Worm (Caenorhabditis elegans) whole organism, midembryonic: Measurements from ENCODE around the gene tsr-2.
"Not testable (repeated sequence)": the region's sequence is repeated elsewhere in the genome, so short reads cannot be mapped to it uniquely, and the experiment has no call there.

Experiments
- T22C8.4 ChIP-seq: fragments of 200-800 bp; sonication (Bioruptor generic); IDR thresholded peaks from 2 replicates; pipeline ENCODE4 v1.3.6; 2022; ENCODE audit warnings: missing genetic modification characterization, missing compliant biosample characterization
- cog-1 ChIP-seq: sonication (generic microtip); optimal IDR thresholded peaks from 2 replicates; lab custom pipeline; 2016; ENCODE audit warnings: missing genetic modification characterization, missing compliant biosample characterization
- flt-1 ChIP-seq: fragments of 200-800 bp; sonication (Bioruptor generic); IDR thresholded peaks from 2 replicates; pipeline ENCODE4 v1.3.6; 2022; ENCODE audit warnings: missing genetic modification characterization, missing compliant biosample characterization
- klf-2 ChIP-seq: fragments of 200-800 bp; sonication (Bioruptor generic); conservative IDR thresholded peaks from 2 replicates; pipeline ENCODE4 v1.3.6; 2022; ENCODE audit warnings: missing genetic modification reagents, missing genetic modification characterization, missing compliant biosample characterization
- med-1 ChIP-seq: sonication (generic microtip); optimal IDR thresholded peaks from 2 replicates; lab custom pipeline; 2017; ENCODE audit warnings: missing genetic modification characterization, mild to moderate bottlenecking, missing compliant biosample characterization, antibody characterized with exemption, missing genetic modification reagents; ENCODE audit not compliant: insufficient read depth
- ref-1 ChIP-seq: fragments of 200-800 bp; sonication (Bioruptor generic); conservative IDR thresholded peaks from 2 replicates; pipeline ENCODE4 v1.3.6; 2022; ENCODE audit warnings: missing genetic modification reagents, missing genetic modification characterization, missing compliant biosample characterization
- tab-1 ChIP-seq: fragments of 200-800 bp; sonication (Bioruptor generic); IDR thresholded peaks from 2 replicates; pipeline ENCODE4 v1.3.6; 2022; ENCODE audit warnings: missing genetic modification characterization, missing compliant biosample characterization
- ztf-23 ChIP-seq: fragments of 200-800 bp; sonication (Bioruptor generic); IDR thresholded peaks from 2 replicates; pipeline ENCODE4 v1.3.6; 2022; ENCODE audit warnings: missing genetic modification reagents, missing genetic modification characterization, missing compliant biosample characterization
- ztf-29 ChIP-seq: fragments of 200-800 bp; sonication (Bioruptor generic); IDR thresholded peaks from 2 replicates; pipeline ENCODE4 v1.3.6; 2022; ENCODE audit warnings: missing genetic modification reagents, missing genetic modification characterization, missing compliant biosample characterization

The tsr-2 gene

DNA sequence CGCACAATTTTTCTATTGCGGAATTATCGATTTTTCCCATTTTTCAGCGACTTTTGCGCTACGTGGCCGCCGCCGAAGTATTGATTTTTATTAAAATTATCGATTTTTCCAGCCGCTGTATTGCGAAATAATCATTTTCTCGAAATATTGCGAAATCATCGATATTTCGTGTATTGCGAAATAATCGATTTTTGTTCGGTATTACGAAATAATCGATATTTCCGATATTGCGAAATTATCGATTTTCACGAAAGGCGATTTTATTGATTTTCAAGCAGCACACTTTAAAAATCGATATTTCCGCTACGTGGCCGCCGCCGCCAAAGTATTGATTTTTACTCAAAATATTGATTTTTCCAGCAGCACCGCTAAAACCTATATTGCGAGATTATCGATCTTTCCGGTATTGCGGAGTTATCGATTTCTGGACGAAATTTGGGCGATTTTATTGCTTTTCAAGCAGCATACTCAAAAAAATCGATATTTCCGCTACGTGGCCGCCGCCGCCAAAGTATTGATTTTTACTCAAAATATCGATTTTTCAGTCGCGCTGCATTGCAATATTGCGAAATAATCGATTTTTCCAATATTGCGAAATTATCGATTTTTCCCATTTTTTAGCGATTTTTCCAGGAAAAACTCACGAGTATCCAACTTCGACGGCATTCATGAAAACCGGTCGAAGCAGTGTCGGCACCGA lies 10.8 kb upstream of the tsr-2 start:
- TF ChIP-seq ztf-23 (GFP tag; lab: Robert Waterston, UW), result no peak
- no peak for TF ChIP-seq ref-1 (GFP tag; lab: Robert Waterston, UW)
- TF ChIP-seq flt-1, result no peak
- peak; percentile 85 for TF ChIP-seq T22C8.4 (GFP tag; lab: Robert Waterston, UW)
- TF ChIP-seq klf-2 (GFP tag; lab: Robert Waterston, UW), result no peak
- TF ChIP-seq ztf-29 (GFP tag; lab: Robert Waterston, UW), result no peak
- no peak for TF ChIP-seq med-1 (GFP tag; lab: Kevin White, UChicago)

DNA sequence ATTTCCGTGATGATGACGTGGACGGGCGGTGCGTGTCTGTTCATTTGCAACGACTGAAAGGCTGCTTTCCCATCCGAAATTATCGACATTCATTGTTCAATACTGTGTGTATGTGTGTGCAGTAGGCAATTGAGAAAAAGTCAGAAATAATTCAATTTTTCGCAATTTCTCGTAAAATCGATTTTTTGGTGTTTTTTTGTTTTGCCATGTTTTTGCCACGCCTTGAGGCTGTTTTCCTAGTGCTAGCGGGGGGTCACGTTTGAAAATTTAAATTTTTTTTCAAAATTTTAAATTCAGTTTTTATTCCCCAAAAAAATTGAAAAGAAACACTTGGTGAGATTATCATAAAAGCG lies 10.2 kb upstream of the tsr-2 start, which contains the start of gene Y51H4A.13:
Y51H4A.13 (minus strand) TSS at position 182 of the 353 bp plus-strand sequence.
- TF ChIP-seq klf-2 (GFP tag; lab: Robert Waterston, UW); flt-1; ref-1 (GFP tag; lab: Robert Waterston, UW): not testable (repeated sequence)

- 0 out of 2 replicates have a peak, but pooled peaks have one; percentile 12 for TF ChIP-seq flt-1
Observed at ce11 chrIV:16651004-16651403, 5.4 kb upstream of the tsr-2 start.

ce11 chrIV:16655783-16656182 lies 630 bp upstream of the tsr-2 start, which contains the start of gene set-26:
Gene set-26, minus strand, starts transcription at chrIV:16655883.
- 0 out of 2 replicates have a peak, but pooled peaks have one; percentile 23 for TF ChIP-seq T22C8.4 (GFP tag; lab: Robert Waterston, UW)

DNA sequence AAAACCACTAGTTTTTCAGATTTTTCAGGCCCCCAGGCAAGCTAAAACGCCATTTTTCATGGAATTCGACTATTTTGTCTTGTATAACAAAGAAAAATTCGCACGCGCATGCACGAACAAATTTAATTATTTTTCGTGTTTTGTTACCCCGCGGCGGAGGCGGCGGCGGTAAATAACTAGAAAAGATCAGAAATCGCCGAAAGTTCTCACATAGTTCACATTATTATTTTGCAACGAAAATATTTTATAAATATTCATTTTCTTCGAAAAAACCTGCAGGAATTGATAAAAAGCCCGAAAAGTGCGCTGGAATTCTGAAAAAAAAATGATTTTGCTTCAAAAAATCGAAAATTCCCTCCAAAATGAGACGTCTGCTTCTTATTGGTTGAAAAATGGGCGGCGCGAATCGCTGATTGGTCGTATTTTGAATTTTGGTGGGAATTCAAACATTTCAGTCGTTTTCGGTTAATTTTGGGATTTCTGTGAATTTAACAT lies 1.1 kb downstream of the tsr-2 start:
- TF ChIP-seq ztf-23 (GFP tag; lab: Robert Waterston, UW), result no peak
- no peak for TF ChIP-seq flt-1
- TF ChIP-seq med-1 (GFP tag; lab: Kevin White, UChicago), result no peak
- no peak for TF ChIP-seq klf-2 (GFP tag; lab: Robert Waterston, UW)
- TF ChIP-seq tab-1, result no peak
- no peak for TF ChIP-seq ref-1 (GFP tag; lab: Robert Waterston, UW)
- TF ChIP-seq T22C8.4 (GFP tag; lab: Robert Waterston, UW), result no peak
- no peak for TF ChIP-seq cog-1 (tag; lab: Kevin White, UChicago)
- no peak for TF ChIP-seq ztf-29 (GFP tag; lab: Robert Waterston, UW)

DNA sequence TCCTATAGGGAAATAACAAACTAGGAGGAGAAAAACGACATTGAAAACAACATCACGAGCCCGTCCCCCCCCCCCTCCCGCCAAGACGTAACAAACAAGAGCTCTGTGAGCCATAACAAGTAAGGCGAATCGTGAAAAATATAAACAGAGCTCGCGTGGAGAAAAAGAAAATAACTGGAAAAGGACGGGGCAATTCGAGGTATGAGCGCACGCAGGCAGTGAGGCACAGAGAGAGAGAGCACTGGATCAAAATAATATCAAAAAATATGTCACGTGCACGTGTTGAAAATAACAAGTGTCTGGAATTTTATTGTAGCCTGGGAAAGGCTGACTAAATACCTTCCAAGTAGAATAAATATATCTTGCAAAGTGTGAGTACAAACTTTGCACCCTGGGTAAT lies 2.3 kb downstream of the tsr-2 start:
- TF ChIP-seq cog-1 (tag; lab: Kevin White, UChicago) (no peak), ref-1 (GFP tag; lab: Robert Waterston, UW) (no peak), med-1 (GFP tag; lab: Kevin White, UChicago) (no peak), tab-1 (no peak), klf-2 (GFP tag; lab: Robert Waterston, UW) (no peak), T22C8.4 (GFP tag; lab: Robert Waterston, UW) (no peak), ztf-23 (GFP tag; lab: Robert Waterston, UW) (no peak), ztf-29 (GFP tag; lab: Robert Waterston, UW) (no peak), flt-1 (no peak)

DNA sequence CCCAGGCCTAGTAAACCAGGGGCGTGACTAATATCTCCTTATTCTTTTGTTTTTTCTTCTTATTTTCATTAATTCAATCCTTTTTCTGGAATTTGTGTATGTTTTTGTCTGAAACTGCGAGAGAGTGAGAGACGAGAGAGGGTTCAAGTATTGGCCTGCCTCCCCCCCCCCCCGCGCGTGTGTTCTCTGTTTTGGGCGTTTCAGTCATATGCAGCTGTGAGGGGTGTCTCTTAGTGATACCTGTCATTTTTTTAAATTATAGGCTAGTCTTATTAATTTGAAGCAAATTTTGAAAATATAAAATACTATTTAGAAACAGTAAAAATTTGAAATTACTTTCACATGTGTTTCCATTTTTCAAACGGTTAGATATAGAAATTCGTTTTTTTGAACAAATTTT lies 3.1 kb downstream of the tsr-2 start:
- TF ChIP-seq ztf-23 (GFP tag; lab: Robert Waterston, UW) (no peak), med-1 (GFP tag; lab: Kevin White, UChicago) (no peak), tab-1 (no peak), cog-1 (tag; lab: Kevin White, UChicago) (no peak), ztf-29 (GFP tag; lab: Robert Waterston, UW) (no peak), klf-2 (GFP tag; lab: Robert Waterston, UW) (no peak), ref-1 (GFP tag; lab: Robert Waterston, UW) (no peak), flt-1 (no peak), T22C8.4 (GFP tag; lab: Robert Waterston, UW) (no peak)

DNA sequence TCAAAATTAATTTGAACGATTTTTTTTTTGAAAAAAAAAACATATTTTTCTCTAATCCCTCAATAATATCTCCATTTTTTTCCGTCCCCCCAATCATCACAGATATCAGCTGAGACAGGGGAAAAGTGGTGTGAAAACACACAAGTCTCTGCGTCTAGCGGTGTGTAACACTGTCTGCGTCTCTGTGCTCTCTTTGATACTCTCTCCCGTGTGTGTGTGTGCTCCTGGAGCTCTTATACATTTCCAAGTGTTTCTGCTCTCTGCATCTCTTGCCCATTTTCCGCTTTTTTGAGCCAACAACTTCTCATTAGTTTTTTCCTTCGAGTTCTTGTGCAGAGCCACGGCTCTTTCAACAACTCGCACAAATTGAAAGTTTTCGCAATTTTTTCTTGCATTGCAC lies 7.2 kb downstream of the tsr-2 start:
- no peak for TF ChIP-seq T22C8.4 (GFP tag; lab: Robert Waterston, UW)
- no peak for TF ChIP-seq klf-2 (GFP tag; lab: Robert Waterston, UW)

- not testable (repeated sequence) for TF ChIP-seq tab-1; ref-1 (GFP tag; lab: Robert Waterston, UW); cog-1 (tag; lab: Kevin White, UChicago)
Observed at ce11 chrIV:16664020-16664419, 7.6 kb downstream of the tsr-2 start, which contains the start of gene sta-1. Gene sta-1, plus strand, starts transcription at chrIV:16664320.

ce11 chrIV:16670743-16671142 lies 14.3 kb downstream of the tsr-2 start:
- TF ChIP-seq flt-1 (0 out of 2 replicates have a peak, but pooled peaks have one; percentile 39), ztf-23 (GFP tag; lab: Robert Waterston, UW) (0 out of 2 replicates have a peak, but pooled peaks have one; percentile 9)

- TF ChIP-seq ref-1 (GFP tag; lab: Robert Waterston, UW) (0 out of 2 replicates have a peak, but pooled peaks have one; percentile 13), tab-1 (peak; percentile 64; the same call in 1 of the 2 replicates)
Observed at ce11 chrIV:16681812-16682211, 25.4 kb downstream of the tsr-2 start.
